Fruit fly (Drosophila melanogaster) whole organism, embryonic: ENCODE measurements around the gene Notum.
A peak's percentile ranks its signal among the peaks of the same experiment; 100 is the strongest.

Experiments
- Atf6 ChIP-seq: fragments of 200-800 bp; sonication (Bioruptor generic); IDR thresholded peaks from 2 replicates; pipeline ENCODE4 v1.3.6; 2022; ENCODE audit warnings: missing biosample characterization, missing genetic modification characterization
- B-H1 ChIP-seq: fragments of 200-800 bp; sonication (Bioruptor generic); IDR thresholded peaks from 3 replicates; pipeline ENCODE4 v1.3.6; 2022; ENCODE audit warnings: missing biosample characterization, missing genetic modification characterization
- B-H2 ChIP-seq: fragments of 200-800 bp; sonication (Bioruptor generic); optimal IDR thresholded peaks from 2 replicates; lab custom pipeline; 2018; ENCODE audit warnings: missing biosample characterization, mild to moderate bottlenecking, missing genetic modification characterization
- CG12942 ChIP-seq: fragments of 200-800 bp; sonication (Bioruptor generic); optimal IDR thresholded peaks from 3 replicates; lab custom pipeline; 2016; ENCODE audit warnings: missing biosample characterization, missing genetic modification characterization
- CG13123 ChIP-seq: fragments of 200-800 bp; sonication (Bioruptor generic); optimal IDR thresholded peaks from 2 replicates; lab custom pipeline; 2016; ENCODE audit warnings: missing biosample characterization, missing genetic modification characterization
- CG14014 ChIP-seq: fragments of 200-800 bp; sonication (Bioruptor generic); IDR thresholded peaks from 2 replicates; pipeline ENCODE4 v1.3.6; 2022; ENCODE audit warnings: missing biosample characterization, missing genetic modification characterization
- CG14441 ChIP-seq: fragments of 200-800 bp; sonication (Bioruptor generic); IDR thresholded peaks from 2 replicates; pipeline ENCODE4 v1.3.6; 2022; ENCODE audit warnings: missing biosample characterization, missing genetic modification characterization
- CG15514 ChIP-seq: fragments of 200-800 bp; sonication (Bioruptor generic); optimal IDR thresholded peaks from 3 replicates; lab custom pipeline; 2017; ENCODE audit warnings: missing biosample characterization, missing genetic modification characterization, mild to moderate bottlenecking, moderate library complexity, missing genetic modification reagents
- CG15696 ChIP-seq: fragments of 200-800 bp; sonication (Bioruptor generic); optimal IDR thresholded peaks from 2 replicates; lab custom pipeline; 2019; ENCODE audit warnings: missing biosample characterization, mild to moderate bottlenecking, missing genetic modification characterization, moderate library complexity
- CG17186 ChIP-seq: fragments of 200-800 bp; sonication (Bioruptor generic); optimal IDR thresholded peaks from 3 replicates; lab custom pipeline; 2017; ENCODE audit warnings: missing biosample characterization, missing genetic modification reagents, missing genetic modification characterization
- CG17359 ChIP-seq: fragments of 200-800 bp; sonication (Bioruptor generic); optimal IDR thresholded peaks from 3 replicates; lab custom pipeline; 2018; ENCODE audit warnings: missing biosample characterization, mild to moderate bottlenecking, missing genetic modification characterization, moderate library complexity
- CG17568 ChIP-seq: fragments of 200-800 bp; sonication (Bioruptor generic); optimal IDR thresholded peaks from 2 replicates; lab custom pipeline; 2018; ENCODE audit warnings: missing biosample characterization, mild to moderate bottlenecking, missing genetic modification characterization, moderate library complexity
- CG2120 ChIP-seq: fragments of 200-800 bp; sonication (Bioruptor generic); optimal IDR thresholded peaks from 3 replicates; lab custom pipeline; 2016; ENCODE audit warnings: missing biosample characterization, missing genetic modification characterization
- CG34376 ChIP-seq: fragments of 200-800 bp; sonication (Bioruptor generic); optimal IDR thresholded peaks from 2 replicates; lab custom pipeline; 2018; ENCODE audit warnings: missing biosample characterization, mild to moderate bottlenecking, missing genetic modification characterization
- CG3838 ChIP-seq: fragments of 200-800 bp; sonication (Bioruptor generic); optimal IDR thresholded peaks from 3 replicates; lab custom pipeline; 2016; ENCODE audit warnings: missing biosample characterization, missing genetic modification characterization
- CG8089 ChIP-seq: fragments of 200-800 bp; sonication (Bioruptor generic); optimal IDR thresholded peaks from 3 replicates; lab custom pipeline; 2016; ENCODE audit warnings: missing biosample characterization, missing genetic modification characterization
- CG8478 ChIP-seq: fragments of >200 bp; optimal IDR thresholded peaks from 2 replicates; lab custom pipeline; 2018
- CG8765 ChIP-seq: fragments of 200-800 bp; sonication (Bioruptor generic); IDR thresholded peaks from 2 replicates; pipeline ENCODE4 v1.3.6; 2022; ENCODE audit warnings: missing biosample characterization, missing genetic modification characterization
- CkIIα-i1 ChIP-seq: fragments of 200-800 bp; sonication (Bioruptor generic); IDR thresholded peaks from 2 replicates; pipeline ENCODE4 v1.3.6; 2022; ENCODE audit warnings: missing biosample characterization, missing genetic modification characterization
- D ChIP-seq, 2 experiments: fragments of 200-800 bp in 1 of 2; fragments of >200 bp in 1 of 2; sonication (Bioruptor generic) in 1 of 2; optimal IDR thresholded peaks; 2 replicates in 1 of 2; 3 replicates in 1 of 2; lab custom pipeline; 2017; ENCODE audit warnings: mild to moderate bottlenecking in 1 of 2, missing biosample characterization in 1 of 2, missing genetic modification characterization in 1 of 2, missing genetic modification reagents in 1 of 2
- Ets65A ChIP-seq: fragments of 200-800 bp; sonication (Bioruptor generic); peaks from one replicate; lab custom pipeline; 2016; ENCODE audit warnings: missing biosample characterization, missing genetic modification characterization
- Fer3 ChIP-seq: fragments of 200-800 bp; sonication (Bioruptor generic); optimal IDR thresholded peaks from 2 replicates; lab custom pipeline; 2018; ENCODE audit warnings: missing biosample characterization, mild to moderate bottlenecking, missing genetic modification characterization, moderate library complexity
- GATAe ChIP-seq: fragments of 200-800 bp; sonication (Bioruptor generic); conservative IDR thresholded peaks from 2 replicates; pipeline ENCODE4 v1.3.6; 2022; ENCODE audit warnings: missing biosample characterization, missing genetic modification characterization
- H15 ChIP-seq: fragments of 200-800 bp; sonication (Bioruptor generic); IDR thresholded peaks from 3 replicates; pipeline ENCODE4 v1.3.6; 2022; ENCODE audit warnings: missing biosample characterization, missing genetic modification characterization
- H2.0 ChIP-seq: fragments of 200-800 bp; sonication (Bioruptor generic); IDR thresholded peaks from 2 replicates; pipeline ENCODE4 v1.3.6; 2022; ENCODE audit warnings: missing biosample characterization, missing genetic modification characterization
- NC2β ChIP-seq: fragments of 200-800 bp; sonication (Bioruptor generic); optimal IDR thresholded peaks from 2 replicates; lab custom pipeline; 2016; ENCODE audit warnings: missing biosample characterization, missing genetic modification characterization
- Nf-YC ChIP-seq: fragments of 200-800 bp; optimal IDR thresholded peaks from 3 replicates; lab custom pipeline; 2019; ENCODE audit warnings: missing biosample characterization, mild to moderate bottlenecking, missing genetic modification characterization, moderate library complexity
- NfI ChIP-seq: fragments of 200-800 bp; sonication (Bioruptor generic); optimal IDR thresholded peaks from 3 replicates; lab custom pipeline; 2018; ENCODE audit warnings: missing biosample characterization, mild to moderate bottlenecking, missing genetic modification characterization, moderate library complexity
- Opbp ChIP-seq: fragments of 200-800 bp; sonication (Bioruptor generic); IDR thresholded peaks from 3 replicates; pipeline ENCODE4 v1.3.6; 2022; ENCODE audit warnings: missing biosample characterization, missing genetic modification characterization; ENCODE audit not compliant: partially characterized antibody
- Rfx ChIP-seq: fragments of 200-800 bp; sonication (Bioruptor generic); IDR thresholded peaks from 2 replicates; pipeline ENCODE4 v1.3.6; 2022; ENCODE audit warnings: missing biosample characterization, missing genetic modification characterization
- Side ChIP-seq: fragments of 200-800 bp; sonication (Bioruptor generic); optimal IDR thresholded peaks from 2 replicates; lab custom pipeline; 2016; ENCODE audit warnings: missing biosample characterization, missing genetic modification characterization
- aop ChIP-seq: fragments of 200-800 bp; sonication (Bioruptor generic); IDR thresholded peaks from 2 replicates; pipeline ENCODE4 v1.3.6; 2022; ENCODE audit warnings: missing biosample characterization, missing genetic modification characterization
- ato ChIP-seq: fragments of 200-800 bp; sonication (Bioruptor generic); IDR thresholded peaks from 2 replicates; pipeline ENCODE4 v1.3.6; 2022; ENCODE audit warnings: missing biosample characterization, missing genetic modification characterization; ENCODE audit not compliant: partially characterized antibody
- az2 ChIP-seq: fragments of 200-800 bp; sonication (Bioruptor generic); optimal IDR thresholded peaks from 3 replicates; lab custom pipeline; 2016; ENCODE audit warnings: missing biosample characterization, missing genetic modification characterization
- bigmax ChIP-seq: fragments of 200-800 bp; sonication (Bioruptor generic); optimal IDR thresholded peaks from 2 replicates; lab custom pipeline; 2018; ENCODE audit warnings: missing biosample characterization, mild to moderate bottlenecking, missing genetic modification characterization
- bsh ChIP-seq, 2 experiments: fragments of 200-800 bp; sonication (Bioruptor generic); optimal IDR thresholded peaks; 2 replicates each; lab custom pipeline; 2017 to 2018; ENCODE audit warnings: mild to moderate bottlenecking in 2 of 2, missing biosample characterization in 2 of 2, missing genetic modification characterization in 2 of 2, moderate library complexity in 1 of 2
- cas ChIP-seq: fragments of 200-800 bp; sonication (Bioruptor generic); IDR thresholded peaks from 2 replicates; pipeline ENCODE4 v1.3.6; 2022; ENCODE audit warnings: missing biosample characterization, missing genetic modification characterization
- chif ChIP-seq, 2 experiments: fragments of 200-800 bp; sonication (Bioruptor generic); optimal IDR thresholded peaks; 3 replicates each; lab custom pipeline; 2016; ENCODE audit warnings: missing biosample characterization in 2 of 2, missing genetic modification characterization in 2 of 2
- gsb ChIP-seq: fragments of 200-800 bp; sonication (Bioruptor generic); IDR thresholded peaks from 2 replicates; pipeline ENCODE4 v1.3.6; 2022; ENCODE audit warnings: missing biosample characterization, missing genetic modification characterization
- gsb-n ChIP-seq: fragments of 200-800 bp; sonication (Bioruptor generic); optimal IDR thresholded peaks from 3 replicates; lab custom pipeline; 2018; ENCODE audit warnings: missing biosample characterization, mild to moderate bottlenecking, missing genetic modification characterization
- h ChIP-seq: fragments of >200 bp; optimal IDR thresholded peaks from 2 replicates; lab custom pipeline; 2017
- hb ChIP-seq: fragments of 200-800 bp; sonication (Bioruptor generic); IDR thresholded peaks from 3 replicates; pipeline ENCODE4 v1.3.6; 2022; ENCODE audit warnings: missing biosample characterization, missing genetic modification characterization; ENCODE audit not compliant: partially characterized antibody
- hbn ChIP-seq: fragments of 200-800 bp; sonication (Bioruptor generic); IDR thresholded peaks from 2 replicates; pipeline ENCODE4 v1.3.6; 2022; ENCODE audit warnings: missing biosample characterization, missing genetic modification characterization; ENCODE audit not compliant: partially characterized antibody
- hth ChIP-seq: fragments of >200 bp; optimal IDR thresholded peaks from 2 replicates; lab custom pipeline; 2017; ENCODE audit warnings: inconsistent platforms
- ken ChIP-seq: fragments of 200-800 bp; sonication (Bioruptor generic); IDR thresholded peaks from 3 replicates; pipeline ENCODE4 v1.3.6; 2022; ENCODE audit warnings: missing biosample characterization, missing genetic modification characterization
- klu ChIP-seq: fragments of 200-800 bp; sonication (Bioruptor generic); IDR thresholded peaks from 2 replicates; pipeline ENCODE4 v1.3.6; 2022; ENCODE audit warnings: missing biosample characterization, missing genetic modification characterization
- mirr ChIP-seq: fragments of 200-800 bp; sonication (Bioruptor generic); optimal IDR thresholded peaks from 3 replicates; lab custom pipeline; 2018; ENCODE audit warnings: missing biosample characterization, mild to moderate bottlenecking, missing genetic modification characterization
- pfk ChIP-seq: fragments of 200-800 bp; sonication (Bioruptor generic); optimal IDR thresholded peaks from 2 replicates; lab custom pipeline; 2018; ENCODE audit warnings: missing biosample characterization, mild to moderate bottlenecking, missing genetic modification characterization, moderate library complexity
- ro ChIP-seq: fragments of 200-800 bp; sonication (Bioruptor generic); IDR thresholded peaks from 2 replicates; pipeline ENCODE4 v1.3.6; 2022; ENCODE audit warnings: missing biosample characterization, missing genetic modification characterization
- sqz ChIP-seq: fragments of 200-800 bp; sonication (Bioruptor generic); optimal IDR thresholded peaks from 3 replicates; lab custom pipeline; 2018; ENCODE audit warnings: missing biosample characterization, mild to moderate bottlenecking, missing genetic modification characterization
- zfh1 ChIP-seq: fragments of 200-800 bp; sonication (Bioruptor generic); IDR thresholded peaks from 3 replicates; pipeline ENCODE4 v1.3.6; 2022; ENCODE audit warnings: missing biosample characterization, missing genetic modification characterization

Gene Notum

dm6 chr3L:16001164-16001679, 22.1 kb upstream of the Notum start (continued):
- TF ChIP-seq CG17359 (tag; lab: Kevin White, UChicago) (peak; percentile 75), D (optimal IDR thresholded peaks at IDR 0.05; lab: Kevin White, UChicago) (no peak), D (GFP tag; optimal IDR thresholded peaks at IDR 0.05; lab: Kevin White, UChicago) (peak; percentile 23), GATAe (GFP tag; lab: Robert Waterston, UW) (peak; percentile 40; the same call in 1 of the 2 replicates), gsb-n (no peak), CG3838 (GFP tag; lab: Kevin White, UChicago) (peak; percentile 3), CkIIα-i1 (GFP tag; lab: Robert Waterston, UW) (no peak), gsb (GFP tag; lab: Robert Waterston, UW) (peak; percentile 58), CG15514 (GFP tag; lab: Kevin White, UChicago) (peak; percentile 72), Atf6 (GFP tag; lab: Robert Waterston, UW) (peak; percentile 92), Ets65A (no peak), zfh1 (GFP tag; lab: Robert Waterston, UW) (peak; percentile 49; the same call in 1 of the 3 replicates), cas (GFP tag; lab: Robert Waterston, UW) (no peak), CG15696 (tag; lab: Kevin White, UChicago) (peak; percentile 13), CG8089 (GFP tag; lab: Kevin White, UChicago) (peak; percentile 7), Side (GFP tag; lab: Kevin White, UChicago) (peak; percentile 70), CG14014 (GFP tag; lab: Robert Waterston, UW) (peak; percentile 75), ro (GFP tag; lab: Robert Waterston, UW) (no peak), mirr (GFP tag; lab: Kevin White, UChicago) (peak; percentile 81), aop (no peak), NfI (GFP tag; lab: Kevin White, UChicago) (peak; percentile 84), NC2β (GFP tag; lab: Kevin White, UChicago) (peak; percentile 54), Fer3 (peak; percentile 85), CG13123 (no peak), CG17186 (GFP tag; lab: Kevin White, UChicago) (no peak), Opbp (GFP tag; lab: Robert Waterston, UW) (no peak), az2 (GFP tag; lab: Kevin White, UChicago) (peak; percentile 60), Rfx (GFP tag; lab: Robert Waterston, UW) (peak; percentile 83), CG17568 (GFP tag; lab: Kevin White, UChicago) (peak; percentile 52), CG8478 (no peak), CG2120 (GFP tag; lab: Kevin White, UChicago) (peak; percentile 95), B-H2 (GFP tag; lab: Kevin White, UChicago) (peak; percentile 89), h (lab: Kevin White, UChicago) (no peak), sqz (GFP tag; lab: Kevin White, UChicago) (peak; percentile 35), chif (GFP tag; optimal IDR thresholded peaks at IDR 0.05; lab: Kevin White, UChicago) (peak; percentile 47 to 55), bsh (GFP tag; optimal IDR thresholded peaks at IDR 0.05; lab: Kevin White, UChicago) (peak in 1 of 2 experiments; percentile 35), hth (lab: Kevin White, UChicago) (no peak), Nf-YC (tag; lab: Kevin White, UChicago) (peak; percentile 72), B-H1 (GFP tag; lab: Robert Waterston, UW) (peak; percentile 26; the same call in 2 of the 3 replicates), ken (GFP tag; lab: Robert Waterston, UW) (no peak), bigmax (GFP tag; lab: Kevin White, UChicago) (no peak), pfk (GFP tag; lab: Kevin White, UChicago) (no peak), ato (no peak), H2.0 (GFP tag; lab: Robert Waterston, UW) (peak; percentile 51), CG14441 (GFP tag; lab: Robert Waterston, UW) (peak; percentile 74), hbn (GFP tag; lab: Robert Waterston, UW) (no peak), CG12942 (peak; percentile 45), hb (no peak), CG8765 (GFP tag; lab: Robert Waterston, UW) (no peak), H15 (peak; percentile 43; the same call in 1 of the 3 replicates), klu (GFP tag; lab: Robert Waterston, UW) (peak; percentile 65; the same call in 1 of the 2 replicates), CG34376 (peak; percentile 86)
